Worm (Caenorhabditis elegans) whole organism, L4/young adult: ENCODE measurements around the gene K10C8.4.

Experiments used
- W03F9.2 ChIP-seq: fragments of 150-350 bp; optimal IDR thresholded peaks from 2 replicates; lab custom pipeline; 2014; ENCODE audit warnings: missing biosample characterization, missing genetic modification characterization
- dao-5 ChIP-seq: sonication (generic microtip); optimal IDR thresholded peaks from 2 replicates; lab custom pipeline; 2016; ENCODE audit warnings: missing genotype, missing genetic modification characterization, moderate library complexity, missing compliant biosample characterization
- him-1 ChIP-seq: sonication (generic microtip); optimal IDR thresholded peaks from 2 replicates; lab custom pipeline; 2016; ENCODE audit warnings: missing genotype, missing genetic modification reagents, missing genetic modification characterization, missing compliant biosample characterization

Gene K10C8.4

DNA sequence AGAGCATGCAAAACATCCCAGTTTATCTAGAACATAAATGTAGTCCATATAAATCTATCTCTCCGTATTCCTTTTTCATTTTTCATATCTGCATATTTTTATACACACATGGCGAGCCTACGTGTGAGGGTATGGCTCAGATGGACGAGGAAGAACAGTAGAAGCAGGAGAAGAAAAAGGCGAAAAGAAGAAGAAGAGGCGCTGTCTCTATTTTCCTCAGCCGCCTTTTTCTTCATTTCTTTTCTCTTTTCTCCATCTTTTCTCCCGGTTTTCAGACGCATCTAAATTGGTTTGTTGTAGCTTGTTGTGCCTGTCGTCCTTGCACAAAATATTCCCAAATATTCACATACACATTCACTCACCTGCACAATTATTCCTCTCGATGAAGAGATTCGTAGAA, at the start of gene K10C8.4:
Gene K10C8.4, plus strand, starts transcription at position 301 of the 400 bp plus-strand sequence.
- TF ChIP-seq dao-5: no peak
- no peak for TF ChIP-seq W03F9.2 (tag; lab: Kevin White, UChicago)
- no peak for TF ChIP-seq him-1

DNA sequence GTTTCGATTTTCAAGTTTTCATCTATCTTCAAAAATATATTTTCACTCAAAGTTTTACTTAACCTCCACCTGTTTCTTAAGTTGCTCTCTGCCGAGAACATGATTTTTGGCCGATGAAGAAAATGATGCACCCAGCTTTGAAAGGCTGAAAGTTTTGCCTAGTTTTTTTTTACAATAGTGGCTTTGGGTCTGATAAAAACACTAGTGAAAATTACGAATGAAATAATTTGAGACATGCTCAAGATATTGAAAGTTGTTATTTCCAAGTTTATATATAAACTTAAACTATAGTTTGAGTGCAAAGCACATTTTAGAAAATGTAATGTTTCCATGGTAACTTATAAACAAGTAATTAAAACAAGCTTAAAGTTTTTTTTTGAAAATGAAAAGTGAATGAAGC, 46.9 kb upstream of the K10C8.4 start, which contains the start of gene gpa-9:
Gene gpa-9, minus strand, starts transcription at position 101 of the 400 bp plus-strand sequence.
- TF ChIP-seq W03F9.2 (tag; lab: Kevin White, UChicago) (no peak), him-1 (no peak), dao-5 (no peak)

DNA sequence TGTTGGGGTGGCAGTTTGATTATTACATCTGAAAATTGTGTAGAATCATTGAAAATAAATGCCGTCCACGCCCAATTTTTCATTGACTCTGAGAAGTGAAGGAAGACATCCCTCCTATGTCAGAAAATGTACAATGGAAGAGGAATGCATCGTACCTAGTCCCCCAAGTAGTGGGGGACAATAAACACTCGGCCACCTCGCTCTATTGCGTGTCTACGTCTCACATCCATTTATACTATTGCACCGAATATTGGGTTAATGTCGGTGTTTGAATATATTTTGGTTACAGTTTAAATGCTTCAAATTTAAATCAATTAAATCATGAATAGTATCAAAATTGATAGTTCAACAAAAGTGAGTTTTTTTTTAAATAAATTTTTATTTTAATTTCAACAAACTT, 46.4 kb upstream of the K10C8.4 start, which contains the start of gene lin-25:
Gene lin-25, plus strand, starts transcription at position 290 of the 400 bp plus-strand sequence.
- TF ChIP-seq dao-5 (no peak), W03F9.2 (tag; lab: Kevin White, UChicago) (peak; percentile 50), him-1 (no peak)

DNA sequence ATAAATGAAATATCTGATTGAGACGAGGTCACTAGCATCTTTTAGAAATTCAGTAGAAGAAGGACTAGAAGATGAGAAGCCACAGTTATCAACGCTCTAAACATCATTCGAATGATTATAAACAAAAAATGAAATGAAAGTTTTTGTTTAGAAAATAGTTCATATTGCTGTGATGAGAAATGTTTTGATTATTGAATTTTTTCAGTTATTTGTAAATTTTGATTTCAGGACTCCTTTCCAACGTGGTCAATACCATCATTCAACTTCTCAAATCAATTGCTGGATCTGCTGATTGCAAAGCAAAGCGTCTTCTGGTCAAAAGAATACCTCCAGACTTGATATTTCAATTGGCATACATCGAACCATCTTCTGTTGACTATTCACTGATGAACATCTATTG, 37.9 kb upstream of the K10C8.4 start, which contains the start of gene W05B10.6:
Gene W05B10.6, minus strand, starts transcription at position 101 of the 400 bp plus-strand sequence.
- no peak for TF ChIP-seq dao-5
- no peak for TF ChIP-seq W03F9.2 (tag; lab: Kevin White, UChicago)
- TF ChIP-seq him-1: no peak

DNA sequence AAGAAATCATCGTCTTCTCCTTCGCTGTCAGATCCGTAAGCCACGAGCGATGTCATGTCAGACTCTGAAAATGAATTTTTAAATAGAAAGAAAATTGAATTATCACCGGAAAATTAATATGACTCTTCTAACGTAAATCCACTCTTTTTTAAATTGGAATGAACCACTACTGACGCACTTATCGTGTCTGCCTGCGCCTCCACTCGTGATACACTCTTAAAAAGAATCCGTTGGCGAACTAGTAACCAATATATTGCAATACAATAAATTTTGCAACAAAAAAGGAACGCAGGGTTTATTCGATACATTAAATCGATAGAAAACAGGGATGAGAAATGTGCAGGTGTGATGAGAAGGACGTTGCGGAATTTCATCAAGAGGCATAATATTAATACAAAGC, 36.6 kb upstream of the K10C8.4 start, which contains the start of gene ccch-3:
Gene ccch-3, minus strand, starts transcription at position 262 of the 400 bp plus-strand sequence.
- TF ChIP-seq W03F9.2 (tag; lab: Kevin White, UChicago) (peak; percentile 54), dao-5 (no peak)

DNA sequence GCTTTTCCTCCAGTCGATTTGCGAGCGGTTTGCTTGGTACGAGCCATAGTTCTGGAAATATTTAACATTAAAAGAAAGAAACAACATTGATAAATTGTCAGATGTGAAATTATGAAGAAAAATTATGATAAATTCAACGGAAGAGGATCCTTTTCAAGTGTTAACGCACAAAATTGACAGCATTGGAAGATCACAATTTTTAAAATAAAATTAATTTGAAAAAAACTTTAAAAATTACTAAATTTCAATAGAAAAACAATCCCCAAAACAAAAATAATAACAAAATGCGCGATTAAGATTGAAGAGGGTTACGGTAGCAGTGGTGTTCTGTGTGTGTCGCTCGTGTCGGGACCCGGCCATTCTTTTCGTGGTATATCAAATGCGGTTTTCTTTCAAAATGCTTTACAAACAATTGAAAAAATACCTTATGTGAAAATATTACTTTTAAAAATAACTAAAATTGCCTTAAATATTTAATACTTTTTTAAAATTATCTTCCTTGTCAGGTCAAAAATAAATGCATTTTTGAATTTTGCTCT, 35.7 kb upstream of the K10C8.4 start, which contains the start of gene his-74:
Gene his-74, minus strand, starts transcription at position 51 of the 539 bp plus-strand sequence.
- no peak for TF ChIP-seq dao-5
- TF ChIP-seq W03F9.2 (tag; lab: Kevin White, UChicago): no peak
- TF ChIP-seq him-1: no peak

DNA sequence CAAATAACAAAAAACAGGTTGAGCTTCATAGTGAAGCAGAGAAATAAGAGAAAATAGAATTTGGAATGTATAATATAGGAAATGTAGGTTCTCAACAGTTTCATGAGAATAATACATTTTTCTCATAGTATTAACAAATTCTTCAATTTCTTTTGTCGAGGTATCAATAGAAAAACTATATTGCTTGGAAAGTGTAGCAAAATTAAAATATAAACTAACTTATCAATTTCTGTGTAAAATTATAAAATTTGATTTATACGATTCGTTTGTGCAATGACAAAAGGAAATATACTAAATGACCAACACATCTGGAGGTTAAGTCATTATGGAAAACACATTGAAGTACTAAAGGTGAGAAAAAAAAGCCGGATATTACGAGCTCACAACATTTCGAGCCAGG, 34.4 kb upstream of the K10C8.4 start, which contains the start of gene W05B10.3:
Gene W05B10.3, minus strand, starts transcription at position 101 of the 400 bp plus-strand sequence.
- TF ChIP-seq him-1: no peak
- TF ChIP-seq dao-5: no peak
- no peak for TF ChIP-seq W03F9.2 (tag; lab: Kevin White, UChicago)

DNA sequence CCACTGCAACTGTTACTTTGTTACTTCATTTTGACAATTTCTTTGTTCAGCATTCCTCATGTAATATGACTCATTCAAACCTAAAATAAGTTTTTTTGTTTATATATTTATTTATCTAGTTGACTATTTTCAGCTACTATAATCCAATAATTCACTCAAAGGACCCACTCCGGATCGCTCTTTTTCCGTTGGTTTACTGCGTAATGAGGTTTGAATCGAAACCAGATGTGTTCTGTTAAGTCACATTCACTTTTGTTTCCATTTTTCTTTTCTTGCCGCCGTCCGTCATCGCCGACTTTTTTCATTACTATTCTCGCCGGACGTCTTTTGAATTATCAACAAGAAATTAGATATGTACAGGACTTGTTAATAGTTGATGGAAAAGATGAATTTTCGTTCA, 32.7 kb upstream of the K10C8.4 start:
- TF ChIP-seq dao-5: no peak
- no peak for TF ChIP-seq him-1
- TF ChIP-seq W03F9.2 (tag; lab: Kevin White, UChicago): no peak

DNA sequence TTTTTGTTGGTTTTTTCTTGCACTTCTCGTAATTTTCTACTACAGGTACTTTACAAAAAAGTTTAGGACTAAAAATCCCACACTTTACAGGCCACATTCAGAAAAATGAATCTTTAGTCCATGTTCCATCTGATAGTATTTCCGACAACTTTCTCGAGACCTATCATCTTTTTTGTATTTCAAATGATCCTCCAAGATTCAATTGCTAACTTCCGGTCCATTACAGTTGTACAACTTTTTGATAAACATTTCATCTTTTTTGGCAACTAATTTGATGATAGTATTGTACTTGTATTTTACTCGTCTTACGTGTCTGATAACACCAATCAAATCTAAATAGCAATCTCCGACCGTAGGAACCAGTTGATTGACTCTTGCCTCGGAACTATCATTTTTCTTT, 28.7 kb upstream of the K10C8.4 start:
- TF ChIP-seq him-1 (no peak), W03F9.2 (tag; lab: Kevin White, UChicago) (no peak), dao-5 (no peak)

DNA sequence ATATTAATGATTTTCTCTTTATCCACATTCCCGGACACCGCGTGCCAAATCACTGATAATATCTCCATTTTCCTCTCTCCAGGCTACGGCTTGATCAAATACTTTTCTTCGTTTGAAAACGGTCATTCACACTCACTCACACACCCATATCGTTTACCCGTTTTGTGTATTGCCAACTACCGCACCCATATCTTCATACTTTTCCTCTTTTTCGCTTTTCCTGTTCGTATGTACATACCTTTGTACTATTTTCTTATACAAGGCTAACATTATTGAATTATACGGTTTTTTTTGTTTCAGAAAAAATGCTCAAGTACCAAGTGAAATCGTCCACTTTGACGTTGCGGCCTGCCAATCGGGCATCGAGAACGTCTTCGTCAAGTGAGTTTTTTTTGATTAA, 28.1 kb upstream of the K10C8.4 start, which contains the start of gene W05B10.4:
Gene W05B10.4, plus strand, starts transcription at position 301 of the 400 bp plus-strand sequence.
- TF ChIP-seq dao-5 (no peak), him-1 (no peak), W03F9.2 (tag; lab: Kevin White, UChicago) (no peak)

DNA sequence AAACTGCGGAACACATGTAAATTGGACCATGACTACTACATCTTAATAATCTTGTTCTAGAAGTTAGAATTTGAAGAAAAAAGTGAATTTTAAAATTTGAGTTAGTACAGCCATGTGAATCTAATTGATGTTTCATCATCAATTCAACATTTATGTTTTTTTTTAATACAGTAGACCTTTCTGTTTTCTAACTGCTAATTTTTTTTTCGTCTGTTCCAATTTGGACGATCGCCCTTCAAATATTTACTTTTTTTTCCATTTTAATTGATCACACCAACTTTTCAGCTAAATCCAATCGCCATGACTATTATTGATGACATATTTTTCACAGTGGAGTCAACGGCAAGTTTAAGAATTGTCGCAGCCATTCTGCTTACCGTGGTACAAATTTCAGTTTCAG, 25.5 kb upstream of the K10C8.4 start, which contains the start of gene srx-116:
Gene srx-116, plus strand, starts transcription at position 301 of the 400 bp plus-strand sequence.
- no peak for TF ChIP-seq W03F9.2 (tag; lab: Kevin White, UChicago)
- no peak for TF ChIP-seq dao-5
- TF ChIP-seq him-1: no peak

DNA sequence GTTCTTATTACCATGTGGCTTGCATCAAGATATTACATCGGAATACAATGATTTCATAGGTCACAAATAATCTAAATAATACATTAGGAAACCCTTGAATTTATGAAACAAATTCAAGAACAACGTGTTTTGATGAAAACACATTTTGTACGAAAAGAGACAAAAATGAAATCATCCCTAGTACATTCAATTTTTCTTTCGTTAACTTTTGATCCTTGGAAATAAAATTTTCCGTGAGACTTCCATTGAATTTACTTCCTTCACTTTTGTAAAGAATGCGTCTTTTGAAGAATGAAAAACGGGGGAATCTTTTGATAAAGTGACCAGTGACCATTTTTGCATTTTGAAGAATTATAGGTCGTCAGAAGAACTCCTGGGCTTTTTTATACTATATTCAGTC, 22.3 kb upstream of the K10C8.4 start:
- TF ChIP-seq W03F9.2 (tag; lab: Kevin White, UChicago): no peak
- no peak for TF ChIP-seq dao-5
- TF ChIP-seq him-1: no peak

DNA sequence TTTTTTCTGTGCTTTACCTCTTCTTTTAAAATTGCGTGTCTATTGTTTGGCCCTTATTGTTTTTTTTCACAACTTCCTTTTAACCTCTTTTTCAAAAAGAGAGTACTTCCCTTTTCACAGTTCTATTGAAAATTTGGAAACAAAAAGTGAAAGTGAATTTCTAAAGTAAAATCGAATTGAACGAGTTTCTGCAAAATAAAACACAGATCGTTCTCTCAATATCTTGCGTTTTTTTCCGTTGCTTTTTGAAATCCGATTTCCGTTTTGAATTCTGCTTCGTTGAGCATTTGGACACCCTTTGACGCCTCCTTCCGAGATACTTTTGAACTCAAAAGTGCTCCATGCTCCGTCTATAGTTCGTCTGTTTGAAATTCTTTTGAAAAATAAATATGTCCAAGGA, 19.8 kb upstream of the K10C8.4 start:
- no peak for TF ChIP-seq W03F9.2 (tag; lab: Kevin White, UChicago)
- no peak for TF ChIP-seq him-1
- TF ChIP-seq dao-5: no peak

DNA sequence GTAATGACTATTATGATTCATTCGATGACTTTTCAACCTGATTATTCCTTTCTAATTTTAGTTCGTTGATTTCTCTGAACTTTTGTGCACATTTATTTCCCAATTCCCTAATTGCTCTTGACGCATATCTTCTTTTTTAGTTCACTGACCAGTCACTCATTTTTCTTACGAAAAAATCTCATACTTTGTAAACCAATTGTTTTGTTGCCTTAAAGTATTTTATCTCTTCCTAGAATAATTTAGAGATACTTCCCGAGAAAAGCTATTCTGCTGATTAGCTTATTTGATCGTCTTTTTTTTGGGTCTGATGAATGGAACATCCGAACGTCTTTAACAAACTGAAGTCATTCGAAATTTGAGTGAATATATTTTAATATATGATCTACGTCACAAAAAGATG, 16.8 kb upstream of the K10C8.4 start:
- TF ChIP-seq him-1: no peak
- TF ChIP-seq dao-5: no peak
- no peak for TF ChIP-seq W03F9.2 (tag; lab: Kevin White, UChicago)

DNA sequence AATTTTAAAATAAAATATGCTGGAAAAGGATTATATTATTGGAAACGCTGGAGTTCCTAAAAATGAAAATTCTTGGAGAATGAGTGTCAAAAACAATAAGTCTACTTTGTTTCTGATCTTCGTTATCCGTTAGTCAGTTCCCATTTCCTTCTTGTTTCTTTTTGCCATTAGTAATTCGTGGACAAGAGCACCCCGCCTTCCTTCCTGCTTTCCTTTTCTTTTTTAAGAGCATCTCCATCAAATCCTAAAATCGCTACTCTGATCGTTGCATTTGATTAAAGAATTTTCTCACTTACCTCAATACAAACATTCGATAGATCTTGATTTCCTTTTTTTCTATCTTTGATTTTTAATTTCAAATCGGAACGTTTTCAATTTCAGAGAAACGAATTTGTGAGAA, 16.3 kb upstream of the K10C8.4 start, which contains the start of gene frpr-15:
Gene frpr-15, plus strand, starts transcription at position 301 of the 400 bp plus-strand sequence.
- TF ChIP-seq W03F9.2 (tag; lab: Kevin White, UChicago) (no peak), him-1 (no peak), dao-5 (no peak)
